Fruit fly (Drosophila melanogaster) whole organism, embryonic: ENCODE data around the gene CG42781.

Experiments used
- Adf1 ChIP-seq: fragments of 200-800 bp; sonication (Bioruptor generic); IDR thresholded peaks from 2 replicates; pipeline ENCODE4 v1.3.6; 2022; ENCODE audit warnings: missing biosample characterization, missing genetic modification characterization
- Atf6 ChIP-seq: fragments of 200-800 bp; sonication (Bioruptor generic); IDR thresholded peaks from 2 replicates; pipeline ENCODE4 v1.3.6; 2022; ENCODE audit warnings: missing biosample characterization, missing genetic modification characterization
- Bgb ChIP-seq: fragments of 200-800 bp; sonication (Bioruptor generic); IDR thresholded peaks from 2 replicates; pipeline ENCODE4 v1.3.6; 2022; ENCODE audit warnings: missing biosample characterization, missing genetic modification characterization; ENCODE audit not compliant: partially characterized antibody
- CG10209 ChIP-seq: fragments of 200-800 bp; sonication (Bioruptor generic); optimal IDR thresholded peaks from 3 replicates; lab custom pipeline; 2017; ENCODE audit warnings: missing biosample characterization, mild to moderate bottlenecking, missing genetic modification characterization, missing genetic modification reagents
- CG10462 ChIP-seq: fragments of 200-800 bp; sonication (Bioruptor generic); optimal IDR thresholded peaks from 2 replicates; lab custom pipeline; 2016; ENCODE audit warnings: missing biosample characterization, missing genetic modification characterization
- CG10543 ChIP-seq: fragments of 200-800 bp; sonication (Bioruptor generic); optimal IDR thresholded peaks from 3 replicates; lab custom pipeline; 2017; ENCODE audit warnings: missing biosample characterization, mild to moderate bottlenecking, missing genetic modification characterization, moderate library complexity
- CG10654 ChIP-seq: fragments of 200-800 bp; sonication (Bioruptor generic); optimal IDR thresholded peaks from 2 replicates; lab custom pipeline; 2016; ENCODE audit warnings: missing biosample characterization, missing genetic modification characterization
- CG11247 ChIP-seq: fragments of 200-800 bp; sonication (Bioruptor generic); IDR thresholded peaks from 2 replicates; pipeline ENCODE4 v1.3.6; 2022; ENCODE audit warnings: missing biosample characterization, missing genetic modification characterization
- CG12155 ChIP-seq: fragments of 200-800 bp; sonication (Bioruptor generic); optimal IDR thresholded peaks from 3 replicates; lab custom pipeline; 2016; ENCODE audit warnings: missing biosample characterization, missing genetic modification characterization
- CG12219 ChIP-seq: fragments of 200-800 bp; sonication (Bioruptor generic); optimal IDR thresholded peaks from 3 replicates; lab custom pipeline; 2018; ENCODE audit warnings: missing biosample characterization, mild to moderate bottlenecking, missing genetic modification characterization
- CG12659 ChIP-seq: fragments of 200-800 bp; sonication (Bioruptor generic); optimal IDR thresholded peaks from 3 replicates; lab custom pipeline; 2017; ENCODE audit warnings: mild to moderate bottlenecking, missing biosample characterization, missing genetic modification reagents, missing genetic modification characterization
- CG13123 ChIP-seq: fragments of 200-800 bp; sonication (Bioruptor generic); optimal IDR thresholded peaks from 2 replicates; lab custom pipeline; 2016; ENCODE audit warnings: missing biosample characterization, missing genetic modification characterization
- CG13296 ChIP-seq: fragments of 200-800 bp; sonication (Bioruptor generic); optimal IDR thresholded peaks from 3 replicates; lab custom pipeline; 2018; ENCODE audit warnings: missing biosample characterization, mild to moderate bottlenecking, missing genetic modification characterization
- CG13424 ChIP-seq: fragments of 200-800 bp; sonication (Bioruptor generic); optimal IDR thresholded peaks from 2 replicates; lab custom pipeline; 2019; ENCODE audit warnings: missing biosample characterization, mild to moderate bottlenecking, missing genetic modification characterization, moderate library complexity
- CG13775 ChIP-seq: fragments of 200-800 bp; sonication (Bioruptor generic); optimal IDR thresholded peaks from 3 replicates; lab custom pipeline; 2017; ENCODE audit warnings: missing biosample characterization, mild to moderate bottlenecking, missing genetic modification characterization
- CG13894 ChIP-seq: fragments of 200-800 bp; sonication (Bioruptor generic); optimal IDR thresholded peaks from 3 replicates; lab custom pipeline; 2018; ENCODE audit warnings: missing biosample characterization, mild to moderate bottlenecking, missing genetic modification characterization, moderate library complexity
- CG14860 ChIP-seq: fragments of 200-800 bp; sonication (Bioruptor generic); IDR thresholded peaks from 3 replicates; pipeline ENCODE4 v1.3.6; 2022; ENCODE audit warnings: missing biosample characterization, missing genetic modification characterization; ENCODE audit not compliant: partially characterized antibody
- CG15073 ChIP-seq: fragments of 200-800 bp; sonication (Bioruptor generic); optimal IDR thresholded peaks from 2 replicates; lab custom pipeline; 2016; ENCODE audit warnings: missing biosample characterization, missing genetic modification characterization
- CG17359 ChIP-seq: fragments of 200-800 bp; sonication (Bioruptor generic); optimal IDR thresholded peaks from 3 replicates; lab custom pipeline; 2018; ENCODE audit warnings: missing biosample characterization, mild to moderate bottlenecking, missing genetic modification characterization, moderate library complexity
- CG17568 ChIP-seq: fragments of 200-800 bp; sonication (Bioruptor generic); optimal IDR thresholded peaks from 2 replicates; lab custom pipeline; 2018; ENCODE audit warnings: missing biosample characterization, mild to moderate bottlenecking, missing genetic modification characterization, moderate library complexity
- CG5245 ChIP-seq: fragments of 200-800 bp; sonication (Bioruptor generic); optimal IDR thresholded peaks from 3 replicates; lab custom pipeline; 2016; ENCODE audit warnings: missing biosample characterization, missing genetic modification characterization
- CG6272 ChIP-seq: fragments of 200-800 bp; sonication (Bioruptor generic); IDR thresholded peaks from 2 replicates; pipeline ENCODE4 v1.3.6; 2022; ENCODE audit warnings: missing biosample characterization, missing genetic modification characterization
- CG7786 ChIP-seq: fragments of 200-800 bp; sonication (Bioruptor generic); optimal IDR thresholded peaks from 2 replicates; lab custom pipeline; 2016; ENCODE audit warnings: missing biosample characterization, missing genetic modification characterization
- CG9727 ChIP-seq: fragments of 200-800 bp; sonication (Bioruptor generic); optimal IDR thresholded peaks from 3 replicates; lab custom pipeline; 2017; ENCODE audit warnings: missing biosample characterization, mild to moderate bottlenecking, missing genetic modification characterization
- Chrac-16 ChIP-seq: fragments of 200-800 bp; sonication (Bioruptor generic); optimal IDR thresholded peaks from 3 replicates; lab custom pipeline; 2016; ENCODE audit warnings: missing biosample characterization, missing genetic modification characterization
- Dad ChIP-seq: fragments of 200-800 bp; sonication (Bioruptor generic); optimal IDR thresholded peaks from 3 replicates; lab custom pipeline; 2016; ENCODE audit warnings: missing biosample characterization, missing genetic modification characterization
- Dip3 ChIP-seq: fragments of 200-800 bp; sonication (Bioruptor generic); optimal IDR thresholded peaks from 3 replicates; lab custom pipeline; 2016; ENCODE audit warnings: missing biosample characterization, missing genetic modification characterization
- E2f2 ChIP-seq: fragments of 200-800 bp; sonication (Bioruptor generic); IDR thresholded peaks from 2 replicates; pipeline ENCODE4 v1.3.6; 2022; ENCODE audit warnings: missing biosample characterization, missing genetic modification characterization
- Gsc ChIP-seq: fragments of 200-800 bp; sonication (Bioruptor generic); IDR thresholded peaks from 2 replicates; pipeline ENCODE4 v1.3.6; 2022; ENCODE audit warnings: missing biosample characterization, missing genetic modification characterization
- HHEX ChIP-seq: fragments of 200-800 bp; sonication (Bioruptor generic); optimal IDR thresholded peaks from 3 replicates; lab custom pipeline; 2017; ENCODE audit warnings: missing biosample characterization, mild to moderate bottlenecking, missing genetic modification characterization, missing genetic modification reagents
- Hsf ChIP-seq: fragments of 200-800 bp; sonication (Bioruptor generic); optimal IDR thresholded peaks from 3 replicates; lab custom pipeline; 2016; ENCODE audit warnings: missing biosample characterization, missing genetic modification characterization
- Jarid2 ChIP-seq: fragments of 200-800 bp; sonication (Bioruptor generic); optimal IDR thresholded peaks from 3 replicates; lab custom pipeline; 2017; ENCODE audit warnings: mild to moderate bottlenecking, missing biosample characterization, missing genetic modification reagents, missing genetic modification characterization
- NC2α ChIP-seq: fragments of 200-800 bp; sonication (Bioruptor generic); optimal IDR thresholded peaks from 2 replicates; lab custom pipeline; 2016; ENCODE audit warnings: missing biosample characterization, missing genetic modification characterization
- Nf-YB ChIP-seq: fragments of 200-800 bp; sonication (Bioruptor generic); optimal IDR thresholded peaks from 3 replicates; lab custom pipeline; 2019; ENCODE audit warnings: missing biosample characterization, mild to moderate bottlenecking, missing genetic modification characterization, moderate library complexity
- Pdp1 ChIP-seq, 2 experiments: fragments of 200-800 bp; sonication (Bioruptor generic); optimal IDR thresholded peaks; 3 replicates each; lab custom pipeline; 2016; ENCODE audit warnings: missing biosample characterization in 2 of 2, missing genetic modification characterization in 2 of 2, mild to moderate bottlenecking in 1 of 2, moderate library complexity in 1 of 2
- TFAM ChIP-seq: fragments of 200-800 bp; sonication (Bioruptor generic); optimal IDR thresholded peaks from 2 replicates; lab custom pipeline; 2017; ENCODE audit warnings: missing biosample characterization, missing genetic modification characterization, inconsistent platforms
- Xbp1 ChIP-seq: fragments of 200-800 bp; sonication (Bioruptor generic); optimal IDR thresholded peaks from 3 replicates; lab custom pipeline; 2016; ENCODE audit warnings: missing biosample characterization, mild to moderate bottlenecking, missing genetic modification characterization
- br ChIP-seq: fragments of >200 bp; optimal IDR thresholded peaks from 2 replicates; lab custom pipeline; 2017
- crc ChIP-seq: fragments of 200-800 bp; sonication (Bioruptor generic); optimal IDR thresholded peaks from 2 replicates; lab custom pipeline; 2016; ENCODE audit warnings: missing biosample characterization, missing genetic modification characterization
- dpn ChIP-seq, 2 experiments: fragments of 200-800 bp; sonication (Bioruptor generic); optimal IDR thresholded peaks; 3 replicates each; lab custom pipeline; 2016; ENCODE audit warnings: missing biosample characterization in 2 of 2, missing genetic modification characterization in 2 of 2
- fd3F ChIP-seq: fragments of 200-800 bp; sonication (Bioruptor generic); optimal IDR thresholded peaks from 2 replicates; lab custom pipeline; 2018; ENCODE audit warnings: missing biosample characterization, mild to moderate bottlenecking, missing genetic modification characterization, moderate library complexity
- fd96Cb ChIP-seq: fragments of 200-800 bp; sonication (Bioruptor generic); optimal IDR thresholded peaks from 2 replicates; lab custom pipeline; 2018; ENCODE audit warnings: missing biosample characterization, mild to moderate bottlenecking, missing genetic modification characterization, moderate library complexity
- lab ChIP-seq: fragments of 200-800 bp; sonication (Bioruptor generic); optimal IDR thresholded peaks from 3 replicates; lab custom pipeline; 2017; ENCODE audit warnings: missing biosample characterization, missing genetic modification characterization, mild to moderate bottlenecking, moderate library complexity, missing genetic modification reagents
- otp ChIP-seq: fragments of 200-800 bp; sonication (Bioruptor generic); IDR thresholded peaks from 3 replicates; pipeline ENCODE4, ENCODE4 v1.3.6; 2022; ENCODE audit warnings: missing biosample characterization, missing genetic modification characterization
- pnt ChIP-seq: fragments of 200-800 bp; sonication (Bioruptor generic); optimal IDR thresholded peaks from 3 replicates; lab custom pipeline; 2016; ENCODE audit warnings: missing biosample characterization, missing genetic modification characterization
- run ChIP-seq: fragments of 200-800 bp; sonication (Bioruptor generic); optimal IDR thresholded peaks from 3 replicates; lab custom pipeline; 2018; ENCODE audit warnings: missing biosample characterization, mild to moderate bottlenecking, missing genetic modification characterization
- scrt ChIP-seq: fragments of 200-800 bp; sonication (Bioruptor generic); optimal IDR thresholded peaks from 2 replicates; lab custom pipeline; 2018; ENCODE audit warnings: missing biosample characterization, mild to moderate bottlenecking, missing genetic modification characterization, moderate library complexity
- seq ChIP-seq: fragments of 200-800 bp; sonication (Bioruptor generic); IDR thresholded peaks from 2 replicates; pipeline ENCODE4 v1.3.6; 2022; ENCODE audit warnings: missing biosample characterization, missing genetic modification characterization
- sisA ChIP-seq: fragments of 200-800 bp; sonication (Bioruptor generic); IDR thresholded peaks from 2 replicates; pipeline ENCODE4 v1.3.6; 2022; ENCODE audit warnings: missing biosample characterization, missing genetic modification characterization
- ttk ChIP-seq: fragments of 200-800 bp; sonication (Bioruptor generic); IDR thresholded peaks from 2 replicates; pipeline ENCODE4 v2.1.2; 2022; ENCODE audit warnings: missing biosample characterization, missing genetic modification characterization
- zf30C ChIP-seq: fragments of 200-800 bp; sonication (Bioruptor generic); optimal IDR thresholded peaks from 3 replicates; lab custom pipeline; 2018; ENCODE audit warnings: missing biosample characterization, mild to moderate bottlenecking, missing genetic modification characterization

Gene CG42781

DNA sequence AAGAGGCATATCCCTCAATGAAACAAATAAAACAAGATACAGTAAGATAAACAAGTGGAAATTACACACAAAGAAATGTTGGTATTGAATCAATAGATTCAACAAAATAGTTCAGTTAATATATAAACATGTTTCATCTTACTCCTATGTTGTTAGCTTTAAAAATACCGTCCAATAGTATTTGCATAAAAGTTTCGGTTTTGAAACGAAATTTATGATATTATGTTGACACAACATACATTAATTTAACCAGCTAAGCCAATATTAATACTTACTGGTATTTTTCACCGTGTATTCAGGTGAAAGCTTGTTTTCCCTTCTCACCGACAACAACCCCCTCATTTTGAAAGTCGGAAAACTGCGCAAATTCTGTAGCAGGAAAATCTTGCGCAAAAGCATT lies 44.3 kb downstream of the CG42781 start (continued):
- TF ChIP-seq CG13424 (tag; lab: Kevin White, UChicago) (peak; percentile 75), CG12219 (GFP tag; lab: Kevin White, UChicago) (peak; percentile 59), run (tag; lab: Kevin White, UChicago) (peak; percentile 11), pnt (peak; percentile 27), CG11247 (no peak), Pdp1 (GFP tag; optimal IDR thresholded peaks at IDR 0.05; lab: Kevin White, UChicago) (peak; percentile 41 to 65), Jarid2 (GFP tag; lab: Kevin White, UChicago) (peak; percentile 39), Adf1 (GFP tag; lab: Robert Waterston, UW) (no peak), Atf6 (GFP tag; lab: Robert Waterston, UW) (peak; percentile 75), Dip3 (no peak), fd3F (GFP tag; lab: Kevin White, UChicago) (peak; percentile 56), E2f2 (GFP tag; lab: Robert Waterston, UW) (peak; percentile 19; the same call in 1 of the 2 replicates), CG14860 (GFP tag; lab: Robert Waterston, UW) (no peak), NC2α (peak; percentile 23), CG13296 (peak; percentile 66), sisA (GFP tag; lab: Robert Waterston, UW) (peak; percentile 36; the same call in 1 of the 2 replicates), Hsf (GFP tag; lab: Kevin White, UChicago) (peak; percentile 69), CG9727 (peak; percentile 51), scrt (GFP tag; lab: Kevin White, UChicago) (peak; percentile 60), dpn (GFP tag; optimal IDR thresholded peaks at IDR 0.05; lab: Kevin White, UChicago) (peak; percentile 49 to 56), lab (GFP tag; lab: Kevin White, UChicago) (peak; percentile 86), TFAM (no peak), Bgb (GFP tag; lab: Robert Waterston, UW) (no peak), Dad (GFP tag; lab: Kevin White, UChicago) (no peak), CG12155 (peak; percentile 45), seq (GFP tag; lab: Robert Waterston, UW) (peak; percentile 58; the same call in 1 of the 2 replicates), Nf-YB (GFP tag; lab: Kevin White, UChicago) (peak; percentile 46), CG10209 (GFP tag; lab: Kevin White, UChicago) (peak; percentile 61), Gsc (GFP tag; lab: Robert Waterston, UW) (no peak), ttk (GFP tag; lab: Robert Waterston, UW) (no peak; the same call in 1 of the 2 replicates), CG15073 (no peak), fd96Cb (tag; lab: Kevin White, UChicago) (peak; percentile 62), CG10543 (GFP tag; lab: Kevin White, UChicago) (peak; percentile 45), CG17568 (GFP tag; lab: Kevin White, UChicago) (peak; percentile 64), CG10654 (GFP tag; lab: Kevin White, UChicago) (peak; percentile 13), br (lab: Kevin White, UChicago) (no peak), CG12659 (GFP tag; lab: Kevin White, UChicago) (peak; percentile 69), otp (GFP tag; lab: Robert Waterston, UW) (no peak), Chrac-16 (GFP tag; lab: Kevin White, UChicago) (peak; percentile 27), CG5245 (GFP tag; lab: Kevin White, UChicago) (peak; percentile 29), HHEX (peak; percentile 76), CG17359 (tag; lab: Kevin White, UChicago) (peak; percentile 78), CG13123 (GFP tag; lab: Kevin White, UChicago) (no peak), CG13894 (tag; lab: Kevin White, UChicago) (peak; percentile 31), zf30C (peak; percentile 58), crc (GFP tag; lab: Kevin White, UChicago) (peak; percentile 36), Xbp1 (GFP tag; lab: Kevin White, UChicago) (peak; percentile 64), CG13775 (GFP tag; lab: Kevin White, UChicago) (peak; percentile 61), CG6272 (GFP tag; lab: Robert Waterston, UW) (no peak), CG10462 (GFP tag; lab: Kevin White, UChicago) (peak; percentile 1), CG7786 (no peak)
